Fruit fly (Drosophila melanogaster): ENCODE results near the gene SNF4Agamma.

DNA sequence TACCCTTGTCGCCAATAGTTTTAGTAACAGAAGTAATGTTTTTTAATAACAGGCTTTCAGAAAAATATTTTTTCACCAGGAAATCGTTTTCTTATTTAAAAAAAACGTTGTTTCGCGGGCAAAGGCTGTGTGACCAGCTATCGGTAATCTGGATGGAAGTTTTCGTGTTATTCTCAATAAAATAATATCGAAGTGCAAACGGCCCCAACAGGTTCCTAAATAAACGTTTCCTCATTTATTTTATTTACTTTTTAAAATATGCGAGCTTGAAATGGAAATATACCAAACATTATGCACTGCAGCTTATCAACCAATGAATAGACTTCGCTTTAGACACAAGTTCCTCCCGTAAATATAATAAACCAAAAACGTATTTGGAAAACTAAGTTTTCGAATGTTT, 10.5 kb upstream of the SNF4Agamma start, which contains the start of gene Ice2:
- TF ChIP-seq fd96Ca (GFP tag; IDR thresholded peaks at IDR 0.05) (no peak), CG12605 (GFP tag; IDR thresholded peaks at IDR 0.05) (no peak)

Measured in whole organism, pupa.